Fruit fly (Drosophila melanogaster) whole organism, embryonic: ENCODE data around the gene Ror.

Source experiments
- CG11247 ChIP-seq: fragments of 200-800 bp; sonication (Bioruptor generic); IDR thresholded peaks from 2 replicates; pipeline ENCODE4 v1.3.6; 2022; ENCODE audit warnings: missing biosample characterization, missing genetic modification characterization
- CG11456 ChIP-seq: fragments of 200-800 bp; sonication (Bioruptor generic); IDR thresholded peaks from 3 replicates; pipeline ENCODE4 v1.3.6; 2022; ENCODE audit warnings: missing biosample characterization, missing genetic modification characterization
- CG15269 ChIP-seq: fragments of 200-800 bp; sonication (Bioruptor generic); optimal IDR thresholded peaks from 2 replicates; lab custom pipeline; 2018; ENCODE audit warnings: missing biosample characterization, mild to moderate bottlenecking, missing genetic modification characterization, moderate library complexity
- CG1529 ChIP-seq: fragments of 200-800 bp; sonication (Bioruptor generic); optimal IDR thresholded peaks from 3 replicates; lab custom pipeline; 2018; ENCODE audit warnings: missing biosample characterization, missing genetic modification characterization
- CG15601 ChIP-seq: fragments of 200-800 bp; sonication (Bioruptor generic); optimal IDR thresholded peaks from 3 replicates; lab custom pipeline; 2019; ENCODE audit warnings: missing biosample characterization, mild to moderate bottlenecking, missing genetic modification characterization, moderate library complexity
- CG17912 ChIP-seq: fragments of 200-800 bp; sonication (Bioruptor generic); optimal IDR thresholded peaks from 2 replicates; lab custom pipeline; 2018; ENCODE audit warnings: missing biosample characterization, mild to moderate bottlenecking, missing genetic modification characterization
- CG3407 ChIP-seq: fragments of 200-800 bp; sonication (Bioruptor generic); optimal IDR thresholded peaks from 2 replicates; lab custom pipeline; 2018; ENCODE audit warnings: missing biosample characterization, mild to moderate bottlenecking, missing genetic modification characterization
- CG34422 ChIP-seq: fragments of 200-800 bp; sonication (Bioruptor generic); IDR thresholded peaks from 3 replicates; pipeline ENCODE4 v1.3.6; 2022; ENCODE audit warnings: missing biosample characterization, missing genetic modification characterization
- CG4360 ChIP-seq: fragments of 200-800 bp; sonication (Bioruptor generic); IDR thresholded peaks from 2 replicates; pipeline ENCODE4 v1.3.6; 2022; ENCODE audit warnings: missing biosample characterization, missing genetic modification characterization
- CG7839 ChIP-seq: fragments of 200-800 bp; sonication (Bioruptor generic); optimal IDR thresholded peaks from 3 replicates; lab custom pipeline; 2018; ENCODE audit warnings: missing biosample characterization, mild to moderate bottlenecking, missing genetic modification characterization, moderate library complexity
- CG9437 ChIP-seq: fragments of 200-800 bp; sonication (Bioruptor generic); optimal IDR thresholded peaks from 2 replicates; lab custom pipeline; 2018; ENCODE audit warnings: missing biosample characterization, mild to moderate bottlenecking, missing genetic modification characterization
- CG9817 ChIP-seq: fragments of 200-800 bp; sonication (Bioruptor generic); optimal IDR thresholded peaks from 2 replicates; lab custom pipeline; 2018; ENCODE audit warnings: missing biosample characterization, mild to moderate bottlenecking, missing genetic modification characterization, moderate library complexity
- CG9932 ChIP-seq: fragments of 200-800 bp; sonication (Bioruptor generic); IDR thresholded peaks from 2 replicates; pipeline ENCODE4 v1.3.6; 2022; ENCODE audit warnings: missing biosample characterization, missing genetic modification characterization
- Dip2 ChIP-seq: fragments of 200-800 bp; sonication (Bioruptor generic); IDR thresholded peaks from 2 replicates; pipeline ENCODE4 v1.3.6; 2022; ENCODE audit warnings: missing biosample characterization, missing genetic modification characterization
- Drgx ChIP-seq: fragments of 200-800 bp; sonication (Bioruptor generic); IDR thresholded peaks from 2 replicates; pipeline ENCODE4 v1.3.6; 2022; ENCODE audit warnings: missing biosample characterization, missing genetic modification characterization
- E2f2 ChIP-seq: fragments of 200-800 bp; sonication (Bioruptor generic); IDR thresholded peaks from 2 replicates; pipeline ENCODE4 v1.3.6; 2022; ENCODE audit warnings: missing biosample characterization, missing genetic modification characterization
- ERR ChIP-seq: fragments of 200-800 bp; sonication (Bioruptor generic); optimal IDR thresholded peaks from 2 replicates; lab custom pipeline; 2016; ENCODE audit warnings: missing biosample characterization, missing genetic modification characterization
- Eip74EF ChIP-seq, 2 experiments: fragments of 200-800 bp in 1 of 2; fragments of >200 bp in 1 of 2; sonication (Bioruptor generic) in 1 of 2; optimal IDR thresholded peaks; 2 replicates each; lab custom pipeline; 2017 to 2019; ENCODE audit warnings: missing biosample characterization in 2 of 2, missing genetic modification characterization in 2 of 2, mild to moderate bottlenecking in 1 of 2, moderate library complexity in 1 of 2
- HHEX ChIP-seq: fragments of 200-800 bp; sonication (Bioruptor generic); optimal IDR thresholded peaks from 3 replicates; lab custom pipeline; 2017; ENCODE audit warnings: missing biosample characterization, mild to moderate bottlenecking, missing genetic modification characterization, missing genetic modification reagents
- Hr51 ChIP-seq, 2 experiments: fragments of 200-800 bp; sonication (Bioruptor generic); optimal IDR thresholded peaks; 2 replicates in 1 of 2; 3 replicates in 1 of 2; lab custom pipeline; 2016 to 2018; ENCODE audit warnings: missing biosample characterization in 2 of 2, missing genetic modification characterization in 2 of 2, mild to moderate bottlenecking in 1 of 2, moderate library complexity in 1 of 2
- Med ChIP-seq: fragments of 200-800 bp; sonication (Bioruptor generic); peaks from one replicate; lab custom pipeline; 2016; ENCODE audit warnings: missing biosample characterization, missing genetic modification characterization, mild to moderate bottlenecking, inconsistent platforms, moderate library complexity
- Myb ChIP-seq: fragments of 200-800 bp; sonication (Bioruptor generic); optimal IDR thresholded peaks from 2 replicates; lab custom pipeline; 2016; ENCODE audit warnings: missing biosample characterization, missing genetic modification characterization
- NFAT ChIP-seq: fragments of 200-800 bp; sonication (Bioruptor generic); IDR thresholded peaks from 2 replicates; pipeline ENCODE4 v1.3.6; 2022; ENCODE audit warnings: missing biosample characterization, missing genetic modification characterization
- NfI ChIP-seq: fragments of 200-800 bp; sonication (Bioruptor generic); optimal IDR thresholded peaks from 3 replicates; lab custom pipeline; 2018; ENCODE audit warnings: missing biosample characterization, mild to moderate bottlenecking, missing genetic modification characterization, moderate library complexity
- Poxn ChIP-seq: fragments of 200-800 bp; sonication (Bioruptor generic); IDR thresholded peaks from 2 replicates; pipeline ENCODE4 v1.3.6; 2022; ENCODE audit warnings: missing biosample characterization, missing genetic modification characterization
- Sin3A ChIP-seq: fragments of >200 bp; optimal IDR thresholded peaks from 2 replicates; lab custom pipeline; 2018
- Trl ChIP-seq, 3 experiments: fragments of >200 bp in 2 of 3; fragments of 200-800 bp in 1 of 3; sonication (Bioruptor generic) in 1 of 3; optimal IDR thresholded peaks; 2 replicates in 1 of 3; 3 replicates in 2 of 3; lab custom pipeline; 2016 to 2017; ENCODE audit warnings: missing biosample characterization in 1 of 3, missing genetic modification characterization in 1 of 3
- ac ChIP-seq: fragments of 200-800 bp; sonication (Bioruptor generic); optimal IDR thresholded peaks from 3 replicates; lab custom pipeline; 2017; ENCODE audit warnings: missing biosample characterization, mild to moderate bottlenecking, missing genetic modification characterization
- aop ChIP-seq: fragments of 200-800 bp; sonication (Bioruptor generic); IDR thresholded peaks from 2 replicates; pipeline ENCODE4 v1.3.6; 2022; ENCODE audit warnings: missing biosample characterization, missing genetic modification characterization
- dan ChIP-seq: fragments of 200-800 bp; sonication (Bioruptor generic); IDR thresholded peaks from 2 replicates; pipeline ENCODE4 v1.3.6; 2022; ENCODE audit warnings: missing biosample characterization, missing genetic modification characterization
- disco-r ChIP-seq: fragments of 200-800 bp; sonication (Bioruptor generic); optimal IDR thresholded peaks from 2 replicates; lab custom pipeline; 2016; ENCODE audit warnings: missing biosample characterization, missing genetic modification characterization
- eyg ChIP-seq: fragments of 200-800 bp; sonication (Bioruptor generic); optimal IDR thresholded peaks from 3 replicates; lab custom pipeline; 2016; ENCODE audit warnings: missing biosample characterization, missing genetic modification characterization
- grau ChIP-seq: fragments of 200-800 bp; optimal IDR thresholded peaks from 3 replicates; lab custom pipeline; 2019; ENCODE audit warnings: missing biosample characterization, mild to moderate bottlenecking, missing genetic modification characterization, moderate library complexity
- gro ChIP-seq: fragments of 200-800 bp; sonication (Bioruptor generic); optimal IDR thresholded peaks from 2 replicates; lab custom pipeline; 2016; ENCODE audit warnings: missing biosample characterization, missing genetic modification characterization
- hbn ChIP-seq: fragments of 200-800 bp; sonication (Bioruptor generic); IDR thresholded peaks from 2 replicates; pipeline ENCODE4 v1.3.6; 2022; ENCODE audit warnings: missing biosample characterization, missing genetic modification characterization; ENCODE audit not compliant: partially characterized antibody
- her ChIP-seq: fragments of 200-800 bp; sonication (Bioruptor generic); optimal IDR thresholded peaks from 2 replicates; lab custom pipeline; 2016; ENCODE audit warnings: missing biosample characterization, missing genetic modification characterization
- ken ChIP-seq: fragments of 200-800 bp; sonication (Bioruptor generic); IDR thresholded peaks from 3 replicates; pipeline ENCODE4 v1.3.6; 2022; ENCODE audit warnings: missing biosample characterization, missing genetic modification characterization
- nau ChIP-seq: fragments of 200-800 bp; sonication (Bioruptor generic); optimal IDR thresholded peaks from 3 replicates; lab custom pipeline; 2017; ENCODE audit warnings: missing biosample characterization, mild to moderate bottlenecking, missing genetic modification characterization, missing genetic modification reagents
- oc ChIP-seq: fragments of 200-800 bp; sonication (Bioruptor generic); optimal IDR thresholded peaks from 2 replicates; lab custom pipeline; 2018; ENCODE audit warnings: missing biosample characterization, mild to moderate bottlenecking, missing genetic modification characterization, moderate library complexity
- onecut ChIP-seq: fragments of 200-800 bp; sonication (Bioruptor generic); IDR thresholded peaks from 2 replicates; pipeline ENCODE4 v1.3.6; 2022; ENCODE audit warnings: missing biosample characterization, missing genetic modification characterization
- phol ChIP-seq: fragments of 200-800 bp; sonication (Bioruptor generic); optimal IDR thresholded peaks from 3 replicates; lab custom pipeline; 2018; ENCODE audit warnings: missing biosample characterization, mild to moderate bottlenecking, missing genetic modification characterization, moderate library complexity
- pum ChIP-seq: fragments of 200-800 bp; sonication (Bioruptor generic); optimal IDR thresholded peaks from 2 replicates; lab custom pipeline; 2016; ENCODE audit warnings: missing biosample characterization, missing genetic modification characterization
- ranshi ChIP-seq: fragments of 200-800 bp; sonication (Bioruptor generic); IDR thresholded peaks from 2 replicates; pipeline ENCODE4 v1.3.6; 2022; ENCODE audit warnings: missing biosample characterization, missing genetic modification characterization
- ro ChIP-seq: fragments of 200-800 bp; sonication (Bioruptor generic); IDR thresholded peaks from 2 replicates; pipeline ENCODE4 v1.3.6; 2022; ENCODE audit warnings: missing biosample characterization, missing genetic modification characterization
- shn ChIP-seq: fragments of 200-800 bp; sonication (Bioruptor generic); optimal IDR thresholded peaks from 3 replicates; lab custom pipeline; 2016; ENCODE audit warnings: missing biosample characterization, missing genetic modification characterization
- sna ChIP-seq: fragments of 200-800 bp; sonication (Bioruptor generic); IDR thresholded peaks from 2 replicates; pipeline ENCODE4 v1.3.6; 2022; ENCODE audit warnings: missing biosample characterization, missing genetic modification characterization; ENCODE audit not compliant: partially characterized antibody
- stc ChIP-seq: fragments of 200-800 bp; sonication (Bioruptor generic); IDR thresholded peaks from 2 replicates; pipeline ENCODE4 v1.3.6; 2022; ENCODE audit warnings: missing biosample characterization, missing genetic modification characterization
- sug ChIP-seq: fragments of 200-800 bp; optimal IDR thresholded peaks from 2 replicates; lab custom pipeline; 2019; ENCODE audit warnings: missing biosample characterization, mild to moderate bottlenecking, missing genetic modification characterization, moderate library complexity
- trh ChIP-seq: fragments of 200-800 bp; sonication (Bioruptor generic); optimal IDR thresholded peaks from 2 replicates; lab custom pipeline; 2016; ENCODE audit warnings: missing biosample characterization, missing genetic modification characterization
- zen2 ChIP-seq: fragments of 200-800 bp; sonication (Bioruptor generic); IDR thresholded peaks from 3 replicates; pipeline ENCODE4 v1.3.6; 2022; ENCODE audit warnings: missing biosample characterization, missing genetic modification characterization; ENCODE audit not compliant: partially characterized antibody
- zf30C ChIP-seq: fragments of 200-800 bp; sonication (Bioruptor generic); optimal IDR thresholded peaks from 3 replicates; lab custom pipeline; 2018; ENCODE audit warnings: missing biosample characterization, mild to moderate bottlenecking, missing genetic modification characterization
- zfh2 ChIP-seq: fragments of 200-800 bp; sonication (Bioruptor generic); optimal IDR thresholded peaks from 2 replicates; lab custom pipeline; 2016; ENCODE audit warnings: missing biosample characterization, missing genetic modification characterization

Ror gene

dm6 chr2L:10303786-10304185 lies 52.1 kb downstream of the Ror start, which contains the start of gene nmd (continued):
- TF ChIP-seq CG3407 (no peak), grau (tag; lab: Kevin White, UChicago) (peak; percentile 6), hbn (GFP tag; lab: Robert Waterston, UW) (no peak), CG1529 (no peak), zen2 (GFP tag; lab: Robert Waterston, UW) (no peak), shn (GFP tag; lab: Kevin White, UChicago) (no peak), CG34422 (GFP tag; lab: Robert Waterston, UW) (no peak), ro (GFP tag; lab: Robert Waterston, UW) (no peak), Myb (peak; percentile 20), CG11456 (GFP tag; lab: Robert Waterston, UW) (no peak), zf30C (GFP tag; lab: Kevin White, UChicago) (no peak), Drgx (GFP tag; lab: Robert Waterston, UW) (no peak), CG15601 (tag; lab: Kevin White, UChicago) (peak; percentile 23), CG4360 (GFP tag; lab: Robert Waterston, UW) (no peak), dan (GFP tag; lab: Robert Waterston, UW) (no peak), ken (GFP tag; lab: Robert Waterston, UW) (0 out of 3 replicates have a peak, but pooled peaks have one; percentile 9), disco-r (GFP tag; lab: Kevin White, UChicago) (no peak), oc (tag; lab: Kevin White, UChicago) (no peak), Trl (optimal IDR thresholded peaks at IDR 0.05; lab: Kevin White, UChicago) (no peak), Trl (GFP tag; optimal IDR thresholded peaks at IDR 0.05; lab: Kevin White, UChicago) (no peak), HHEX (no peak), eyg (GFP tag; lab: Kevin White, UChicago) (no peak), zfh2 (GFP tag; lab: Kevin White, UChicago) (no peak), CG9817 (tag; lab: Kevin White, UChicago) (peak; percentile 16), NFAT (no peak), ERR (GFP tag; lab: Kevin White, UChicago) (no peak), onecut (GFP tag; lab: Robert Waterston, UW) (peak; percentile 32; the same call in 1 of the 2 replicates), trh (no peak), NfI (GFP tag; lab: Kevin White, UChicago) (peak; percentile 20), pum (GFP tag; lab: Kevin White, UChicago) (no peak), Dip2 (GFP tag; lab: Robert Waterston, UW) (no peak), aop (GFP tag; lab: Robert Waterston, UW) (no peak), Sin3A (lab: Kevin White, UChicago) (peak; percentile 35), CG17912 (GFP tag; lab: Kevin White, UChicago) (no peak), sna (no peak), nau (GFP tag; lab: Kevin White, UChicago) (no peak), sug (tag; lab: Kevin White, UChicago) (peak; percentile 17), her (no peak), ac (no peak), ranshi (no peak), CG11247 (no peak), Hr51 (GFP tag; optimal IDR thresholded peaks at IDR 0.05; lab: Kevin White, UChicago) (peak in 1 of 2 experiments; percentile 24), Eip74EF (GFP tag; optimal IDR thresholded peaks at IDR 0.05; lab: Kevin White, UChicago) (no peak), gro (GFP tag; lab: Kevin White, UChicago) (no peak), CG7839 (tag; lab: Kevin White, UChicago) (peak; percentile 2), stc (GFP tag; lab: Robert Waterston, UW) (no peak), CG15269 (peak; percentile 6), phol (peak; percentile 21), E2f2 (peak; percentile 35; the same call in 1 of the 2 replicates), CG9437 (no peak), CG9932 (GFP tag; lab: Robert Waterston, UW) (no peak; the same call in 1 of the 2 replicates), Med (GFP tag; lab: Kevin White, UChicago) (no peak), Poxn (GFP tag; lab: Robert Waterston, UW) (no peak)
